Worm (Caenorhabditis elegans): ENCODE results near the gene elb-1.

- TF ChIP-seq unc-62 (GFP tag; optimal IDR thresholded peaks at IDR 0.05) (no peak), nhr-11 (tag; optimal IDR thresholded peaks at IDR 0.05) (no peak), fos-1 (tag; optimal IDR thresholded peaks at IDR 0.05) (no peak), elt-3 (tag; optimal IDR thresholded peaks at IDR 0.05) (no peak), pha-4 (tag; optimal IDR thresholded peaks at IDR 0.05) (no peak)
Measured at ce11 chrIII:11706665-11707064, 12.6 kb downstream of the elb-1 start, which contains the start of gene col-96.
